Worm (Caenorhabditis elegans): ENCODE data around the gene C07G3.15.

C07G3.15 gene

DNA sequence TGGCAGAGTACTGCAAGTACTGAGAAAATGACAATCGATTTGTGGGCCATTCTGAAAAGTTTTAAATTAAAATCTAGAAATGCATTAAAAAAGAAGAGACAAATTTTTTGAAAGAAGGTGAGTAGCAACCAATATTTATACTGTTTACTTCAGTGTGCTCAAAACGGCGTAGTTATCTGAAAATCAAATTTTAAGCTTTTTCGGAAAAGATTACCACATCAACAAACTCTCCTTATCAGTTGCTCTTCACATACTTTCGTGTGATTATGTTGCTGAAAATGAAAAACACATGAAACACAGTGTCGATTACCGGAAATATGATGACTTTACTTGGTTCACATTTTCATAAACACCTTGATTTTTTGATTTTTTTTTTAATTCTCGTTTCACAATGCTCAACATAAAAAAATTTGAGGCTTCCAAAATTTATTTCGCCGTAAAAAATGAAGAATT is 14.2 kb downstream of the C07G3.15 start, which contains the start of gene lys-7:
lys-7 (minus strand) TSS at position 51 of the 453 bp plus-strand sequence.
- TF ChIP-seq hmg-1.2 (GFP tag; IDR thresholded peaks at IDR 0.05) (no peak), ztf-28 (GFP tag; IDR thresholded peaks at IDR 0.05) (no peak), tbx-9 (tag; optimal IDR thresholded peaks at IDR 0.05; ENCODE audit: borderline replicate concordance) (no peak), lag-1 (GFP tag; IDR thresholded peaks at IDR 0.05) (no peak), ZK185.1 (tag; optimal IDR thresholded peaks at IDR 0.05; ENCODE audit: poor library complexity, severe bottlenecking) (no peak), him-1 (tag; optimal IDR thresholded peaks at IDR 0.05) (no peak), F23B12.7 (tag; optimal IDR thresholded peaks at IDR 0.05; ENCODE audit: insufficient read depth) (no peak), hsf-1 (GFP tag; IDR thresholded peaks at IDR 0.05) (no peak), cebp-1 (GFP tag; IDR thresholded peaks at IDR 0.05) (no peak), cebp-1 (tag; optimal IDR thresholded peaks at IDR 0.05) (no peak), let-526 (GFP tag; IDR thresholded peaks at IDR 0.05) (no peak)

DNA sequence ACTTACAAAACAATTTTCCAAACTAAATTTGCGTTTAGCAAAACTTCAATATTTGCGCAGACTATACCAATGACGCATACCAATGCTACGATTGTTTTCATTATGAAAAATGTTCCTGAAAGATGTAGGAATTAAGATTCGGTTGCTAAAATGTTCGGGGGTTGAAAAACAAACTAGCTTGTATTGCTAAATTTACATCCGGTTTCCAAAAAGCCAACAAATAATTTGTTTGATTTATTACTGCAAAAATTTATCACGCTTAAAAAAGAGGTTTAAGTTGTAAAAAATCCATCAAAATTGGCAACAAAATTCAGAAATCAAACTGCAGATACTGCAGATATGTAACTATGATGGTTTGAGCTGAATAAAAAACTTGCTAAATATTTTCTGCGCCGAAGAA is 16.4 kb downstream of the C07G3.15 start, which contains the start of gene srbc-30:
srbc-30 (minus strand) TSS at position 101 of the 400 bp plus-strand sequence.
- TF ChIP-seq F37B4.10 (GFP tag; IDR thresholded peaks at IDR 0.05) = no peak
- no peak for TF ChIP-seq ceh-91 (GFP tag; IDR thresholded peaks at IDR 0.05)
- TF ChIP-seq lag-1 (GFP tag; IDR thresholded peaks at IDR 0.05) = no peak
- no peak for TF ChIP-seq ztf-6 (GFP tag; IDR thresholded peaks at IDR 0.05)
- TF ChIP-seq ceh-79 (tag; optimal IDR thresholded peaks at IDR 0.05) = no peak

DNA sequence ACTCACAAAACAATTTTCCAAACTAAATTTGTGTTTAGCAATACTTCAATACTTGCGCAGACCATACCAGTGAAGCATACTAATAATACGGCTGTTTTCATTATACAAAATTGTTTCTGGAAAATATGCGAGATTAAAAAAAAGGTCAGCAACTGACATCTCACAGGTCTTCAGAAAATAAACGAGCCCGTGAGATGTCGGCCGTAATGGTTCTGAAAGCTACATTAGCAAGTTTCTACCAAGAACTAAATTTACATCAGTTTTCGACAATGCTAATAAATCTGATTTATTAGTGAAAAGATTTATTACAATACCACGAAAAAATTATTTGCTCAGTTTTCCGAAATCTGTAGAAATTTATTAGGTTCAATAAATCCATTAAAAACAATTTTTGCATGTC is 19.3 kb downstream of the C07G3.15 start, which contains the start of gene srbc-31:
srbc-31 (minus strand) TSS at position 101 of the 400 bp plus-strand sequence.
- TF ChIP-seq efl-1 (GFP tag; optimal IDR thresholded peaks at IDR 0.05) = no peak
- no peak for TF ChIP-seq ccch-3 (GFP tag; optimal IDR thresholded peaks at IDR 0.05)

DNA sequence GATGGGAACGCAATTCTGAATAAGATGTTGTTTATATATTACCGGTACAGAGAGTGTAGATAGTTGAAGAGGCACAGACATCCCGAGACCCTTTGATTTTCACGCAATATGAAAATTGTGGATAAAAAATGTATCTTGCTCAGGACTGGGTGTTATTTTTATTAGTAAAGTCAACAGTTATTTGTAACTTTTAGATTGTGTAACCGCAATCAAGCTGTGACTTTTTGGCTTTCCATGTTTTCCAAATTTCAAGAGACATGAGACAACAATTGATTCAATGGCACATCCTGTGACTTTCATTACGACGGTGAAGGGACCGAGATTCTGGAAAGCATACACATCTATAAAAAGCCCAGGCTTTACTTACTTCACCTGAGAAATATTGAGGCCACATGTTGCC is 20.6 kb downstream of the C07G3.15 start:
- no peak for TF ChIP-seq ceh-100 (GFP tag; IDR thresholded peaks at IDR 0.05)
- no peak for TF ChIP-seq F33H1.4 (GFP tag; IDR thresholded peaks at IDR 0.05)
- no peak for TF ChIP-seq hsf-1 (GFP tag; IDR thresholded peaks at IDR 0.05)
- TF ChIP-seq ekl-4 (GFP tag; IDR thresholded peaks at IDR 0.05) = no peak
- TF ChIP-seq B0261.1 (tag; optimal IDR thresholded peaks at IDR 0.05) = no peak

DNA sequence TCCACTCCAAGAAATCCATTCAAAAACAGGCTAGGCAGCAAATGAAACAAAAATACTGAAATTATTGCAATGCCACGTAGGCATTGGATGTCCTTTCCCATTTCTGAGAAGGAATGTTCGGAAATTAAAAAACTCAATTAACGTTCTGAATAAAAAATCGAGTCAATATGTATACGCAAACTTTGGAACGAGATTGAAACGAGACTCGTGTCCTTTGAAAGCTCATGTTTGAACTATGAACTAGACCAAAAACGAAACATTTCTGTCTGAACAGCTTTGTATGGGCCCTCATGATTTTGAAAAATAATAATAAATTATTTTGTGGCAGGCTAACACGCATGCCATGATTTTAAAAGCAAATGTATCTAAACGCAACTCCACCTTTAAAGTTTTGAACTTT is 21.8 kb downstream of the C07G3.15 start, which contains the start of gene oac-2:
oac-2 (minus strand) TSS at position 101 of the 400 bp plus-strand sequence.
- TF ChIP-seq D2030.7 (GFP tag; IDR thresholded peaks at IDR 0.05) (no peak), lin-35 (GFP tag; optimal IDR thresholded peaks at IDR 0.05) (no peak), Y53G8AR.9 (GFP tag; conservative IDR thresholded peaks at IDR 0.05) (no peak)

DNA sequence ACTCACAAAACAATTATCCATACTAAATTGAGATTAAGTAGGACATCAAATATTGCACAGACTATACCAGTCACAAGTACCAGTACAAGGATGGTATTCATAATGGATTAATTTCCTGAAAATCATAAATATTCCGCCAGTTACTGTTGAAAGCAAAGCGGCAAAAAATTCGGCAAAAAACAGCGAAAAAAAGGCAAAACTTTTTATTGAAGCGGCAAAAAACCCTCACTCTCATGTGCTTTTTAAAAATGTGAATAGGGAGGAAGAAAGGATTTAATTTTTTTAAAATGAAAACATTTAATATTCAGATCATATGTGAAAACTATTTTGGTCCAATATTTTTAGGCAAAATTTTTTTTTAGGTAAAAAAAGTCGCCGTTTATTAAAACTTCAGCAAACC is 26.0 kb downstream of the C07G3.15 start, which contains the start of gene srbc-29:
srbc-29 (minus strand) TSS at position 101 of the 400 bp plus-strand sequence.
- TF ChIP-seq madf-3 (GFP tag; IDR thresholded peaks at IDR 0.05) (no peak), ztf-3 (GFP tag; optimal IDR thresholded peaks at IDR 0.05) (no peak), bed-2 (GFP tag; IDR thresholded peaks at IDR 0.05) (no peak), tbx-9 (tag; optimal IDR thresholded peaks at IDR 0.05; ENCODE audit: borderline replicate concordance) (no peak), efl-1 (GFP tag; optimal IDR thresholded peaks at IDR 0.05) (no peak), nhr-120 (GFP tag; IDR thresholded peaks at IDR 0.05) (no peak), B0019.2 (GFP tag; conservative IDR thresholded peaks at IDR 0.05) (no peak), mxl-1 (tag; optimal IDR thresholded peaks at IDR 0.05) (no peak), madf-10 (tag; optimal IDR thresholded peaks at IDR 0.05) (no peak), attf-5 (GFP tag; optimal IDR thresholded peaks at IDR 0.05) (no peak), him-1 (tag; optimal IDR thresholded peaks at IDR 0.05) (no peak), repo-1 (tag; optimal IDR thresholded peaks at IDR 0.05) (no peak), T26A5.8 (tag; optimal IDR thresholded peaks at IDR 0.05) (no peak), hsf-1 (GFP tag; IDR thresholded peaks at IDR 0.05) (no peak), pbrm-1 (GFP tag; IDR thresholded peaks at IDR 0.05) (no peak), lsl-1 (GFP tag; optimal IDR thresholded peaks at IDR 0.05) (no peak), lin-54 (GFP tag; optimal IDR thresholded peaks at IDR 0.05) (no peak), ztf-25 (GFP tag; IDR thresholded peaks at IDR 0.05) (no peak), egrh-3 (GFP tag; IDR thresholded peaks at IDR 0.05) (no peak), hmg-20 (GFP tag; IDR thresholded peaks at IDR 0.05) (no peak)

All from whole organism, young adult.